Worm (Caenorhabditis elegans): ENCODE data around the gene clec-39.
A peak's percentile ranks its signal among the peaks of the same experiment; 100 is the strongest.

- no peak for TF ChIP-seq Y53F4B.3 (GFP tag; IDR thresholded peaks at IDR 0.05)
- no peak for TF ChIP-seq bed-1 (GFP tag; IDR thresholded peaks at IDR 0.05)
- TF ChIP-seq somi-1 (GFP tag; optimal IDR thresholded peaks at IDR 0.05): peak; percentile 15
- TF ChIP-seq ccch-3 (GFP tag; optimal IDR thresholded peaks at IDR 0.05): no peak
- no peak for TF ChIP-seq madf-8 (GFP tag; conservative IDR thresholded peaks at IDR 0.05)
- no peak for TF ChIP-seq unc-62 (GFP tag; optimal IDR thresholded peaks at IDR 0.05)
- no peak for TF ChIP-seq chd-7 (tag; optimal IDR thresholded peaks at IDR 0.05)
- no peak for TF ChIP-seq ama-1 (optimal IDR thresholded peaks at IDR 0.05)
- no peak for TF ChIP-seq ama-1 (GFP tag; optimal IDR thresholded peaks at IDR 0.05)
- TF ChIP-seq F39B2.1 (GFP tag; IDR thresholded peaks at IDR 0.05): no peak
Observed at ce11 chrV:16780554-16780953, 41.5 kb downstream of the clec-39 start.

Data from whole organism, young adult.